Fruit fly (Drosophila melanogaster) whole organism: ENCODE results near the gene mask.

Experiments used
- Dll ChIP-seq: fragments of >200 bp; optimal IDR thresholded peaks from 2 replicates; lab custom pipeline; 2017
- pan ChIP-seq: fragments of >200 bp; optimal IDR thresholded peaks from 2 replicates; lab custom pipeline; 2017
- psq ChIP-seq: fragments of >200 bp; optimal IDR thresholded peaks from 2 replicates; lab custom pipeline; 2017
- usp ChIP-seq: fragments of >200 bp; optimal IDR thresholded peaks from 2 replicates; lab custom pipeline; 2017; ENCODE audit warnings: missing biosample characterization, missing genetic modification characterization, mixed read lengths

- TF ChIP-seq usp (GFP tag; lab: Kevin White, UChicago) (no peak), Dll (lab: Kevin White, UChicago) (no peak), pan (lab: Kevin White, UChicago) (no peak), psq (lab: Kevin White, UChicago) (no peak)
Observed at dm6 chr3R:24278738-24279137, 48.4 kb downstream of the mask start.
